Worm (Caenorhabditis elegans): ENCODE results near the gene C17A2.7.

DNA sequence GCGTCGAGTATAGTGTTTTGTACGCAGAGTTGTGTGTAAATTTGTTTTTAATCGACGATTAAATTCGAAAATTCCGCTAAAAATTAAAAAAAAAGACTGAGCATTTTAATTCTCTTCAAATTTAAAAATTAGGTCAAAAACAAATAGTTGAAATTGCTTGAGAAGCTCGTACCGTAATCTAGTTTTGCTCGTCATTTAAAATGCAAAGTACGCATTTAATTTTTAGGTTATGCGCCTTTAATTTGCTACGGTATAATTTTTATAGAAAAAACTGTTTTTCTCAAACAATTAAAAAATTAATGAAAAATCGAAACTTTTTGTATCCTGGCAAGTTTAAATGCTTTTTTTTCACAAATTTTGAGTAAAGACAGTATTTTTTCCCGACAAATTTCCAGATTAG, 34.6 kb downstream of the C17A2.7 start:
- no peak for TF ChIP-seq daf-19 (GFP tag; conservative IDR thresholded peaks at IDR 0.05)
- TF ChIP-seq snpc-4 (tag; optimal IDR thresholded peaks at IDR 0.05) = no peak
- peak; percentile 56 for TF ChIP-seq F49E8.2 (tag; optimal IDR thresholded peaks at IDR 0.05; ENCODE audit: borderline replicate concordance)
- no peak for TF ChIP-seq nhr-237 (tag; optimal IDR thresholded peaks at IDR 0.05)
- no peak for TF ChIP-seq sdz-12 (GFP tag; optimal IDR thresholded peaks at IDR 0.05)
- TF ChIP-seq ztf-11 (tag; optimal IDR thresholded peaks at IDR 0.05) = no peak
- TF ChIP-seq dpl-1 (GFP tag; optimal IDR thresholded peaks at IDR 0.05) = no peak
- no peak for TF ChIP-seq unc-62 (GFP tag; optimal IDR thresholded peaks at IDR 0.05 in 1 of 2)
- TF ChIP-seq unc-62 (tag; optimal IDR thresholded peaks at IDR 0.05) = no peak
- no peak for TF ChIP-seq zip-2 (tag; optimal IDR thresholded peaks at IDR 0.05)
- no peak for TF ChIP-seq egl-43 (GFP tag; IDR thresholded peaks at IDR 0.05)
- TF ChIP-seq ceh-82 (tag; optimal IDR thresholded peaks at IDR 0.05) = no peak
- no peak for TF ChIP-seq nhr-6 (tag; optimal IDR thresholded peaks at IDR 0.05)

Measured in whole organism, L4 larva.